Worm (Caenorhabditis elegans) whole organism, L4/young adult: ENCODE measurements around the gene srd-28.
"Not testable (repeated sequence)": the region's sequence is repeated elsewhere in the genome, so short reads cannot be mapped to it uniquely, and the experiment has no call there.

Source experiments
- W03F9.2 ChIP-seq: fragments of 150-350 bp; optimal IDR thresholded peaks from 2 replicates; lab custom pipeline; 2014; ENCODE audit warnings: missing biosample characterization, missing genetic modification characterization
- dao-5 ChIP-seq: sonication (generic microtip); optimal IDR thresholded peaks from 2 replicates; lab custom pipeline; 2016; ENCODE audit warnings: missing genotype, missing genetic modification characterization, moderate library complexity, missing compliant biosample characterization
- him-1 ChIP-seq: sonication (generic microtip); optimal IDR thresholded peaks from 2 replicates; lab custom pipeline; 2016; ENCODE audit warnings: missing genotype, missing genetic modification reagents, missing genetic modification characterization, missing compliant biosample characterization

The srd-28 gene

DNA sequence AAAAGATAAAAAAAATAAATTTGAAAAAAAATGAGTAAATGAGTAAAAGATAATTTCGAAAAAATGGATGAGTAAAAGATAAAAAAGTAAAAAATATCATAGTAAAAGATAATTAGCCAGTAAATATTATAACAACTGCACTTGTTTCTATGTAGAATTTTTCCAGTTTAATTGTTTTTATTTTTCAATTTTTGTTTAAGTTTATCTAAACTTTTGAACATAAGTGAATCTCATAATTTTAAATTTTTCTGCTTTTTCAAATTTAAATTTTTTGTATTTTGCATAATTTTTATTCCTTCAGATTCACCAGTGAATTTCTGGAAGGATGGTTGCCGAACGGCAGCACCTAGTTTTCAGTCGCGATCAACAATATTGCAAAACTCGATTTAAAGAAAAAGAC is 9.1 kb upstream of the srd-28 start, which contains the start of gene chil-12:
TSS of gene chil-12 (plus strand) at position 301 of the 400 bp plus-strand sequence.
- TF ChIP-seq W03F9.2 (tag; lab: Kevin White, UChicago) (no peak), dao-5 (tag; lab: Kevin White, UChicago) (no peak), him-1 (no peak)

DNA sequence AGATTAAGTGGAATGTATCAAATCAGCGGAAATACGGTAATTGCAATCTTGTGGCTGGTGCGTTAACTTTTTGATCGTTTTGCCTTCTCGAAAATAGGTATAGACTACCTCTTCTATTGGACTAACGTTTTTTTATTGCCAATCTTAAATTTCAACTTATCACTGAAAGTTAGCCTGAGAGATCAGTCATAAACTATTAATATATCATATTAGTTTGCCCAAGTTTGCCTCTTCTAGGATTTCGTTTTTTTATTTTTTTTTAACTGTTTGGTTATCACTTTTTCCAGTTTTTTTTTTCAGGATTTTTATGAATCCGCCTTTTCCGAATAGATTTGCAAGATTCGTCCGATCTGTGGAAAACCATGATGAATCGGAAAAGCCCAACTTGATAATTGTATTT is 5.9 kb upstream of the srd-28 start, which contains the start of gene kin-30:
TSS of gene kin-30 (plus strand) at position 301 of the 400 bp plus-strand sequence.
- no peak for TF ChIP-seq W03F9.2 (tag; lab: Kevin White, UChicago)
- no peak for TF ChIP-seq dao-5 (tag; lab: Kevin White, UChicago)
- no peak for TF ChIP-seq him-1

DNA sequence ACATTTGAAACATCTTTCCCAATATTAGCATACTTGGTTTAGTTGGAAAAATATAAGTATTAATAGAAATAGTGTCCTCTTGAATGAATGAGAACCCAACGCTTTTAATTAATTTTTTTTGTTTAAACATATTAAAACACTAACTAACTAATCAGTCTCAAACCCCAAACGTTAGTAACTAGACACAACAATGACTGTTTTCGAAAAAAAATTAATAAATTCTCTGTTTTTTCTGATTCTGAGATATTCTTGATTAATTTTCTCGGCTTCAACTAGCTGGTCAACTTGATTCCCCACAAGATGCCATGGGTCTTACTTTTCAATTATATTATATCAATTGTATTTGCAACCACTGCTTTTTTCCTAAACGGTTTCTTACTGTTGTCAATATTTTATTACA is 1.7 kb downstream of the srd-28 start, which contains the start of gene srbc-76:
TSS of gene srbc-76 (plus strand) at position 301 of the 400 bp plus-strand sequence.
- TF ChIP-seq dao-5 (tag; lab: Kevin White, UChicago) (no peak), W03F9.2 (tag; lab: Kevin White, UChicago) (no peak), him-1 (no peak)

DNA sequence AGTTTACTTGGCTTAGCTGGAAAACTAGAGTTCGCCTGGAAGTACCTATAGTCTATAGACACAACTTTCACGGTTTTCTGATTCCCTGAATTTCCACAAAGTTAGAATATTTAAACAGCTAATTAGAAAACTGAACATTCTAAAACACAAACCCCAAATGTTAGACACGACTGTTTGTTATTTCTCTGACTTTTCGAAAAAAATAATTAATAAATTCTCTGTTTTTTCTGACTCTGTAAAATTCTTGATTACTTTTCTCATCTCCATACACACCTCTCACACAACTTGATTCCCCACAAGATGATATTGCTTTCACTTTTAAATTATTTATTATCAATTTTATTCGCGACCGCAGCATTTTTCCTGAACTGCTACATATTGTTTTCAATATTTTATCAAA is 3.1 kb downstream of the srd-28 start, which contains the start of gene srbc-75:
TSS of gene srbc-75 (plus strand) at position 301 of the 400 bp plus-strand sequence.
- TF ChIP-seq W03F9.2 (tag; lab: Kevin White, UChicago) (no peak), dao-5 (tag; lab: Kevin White, UChicago) (no peak), him-1 (no peak)

DNA sequence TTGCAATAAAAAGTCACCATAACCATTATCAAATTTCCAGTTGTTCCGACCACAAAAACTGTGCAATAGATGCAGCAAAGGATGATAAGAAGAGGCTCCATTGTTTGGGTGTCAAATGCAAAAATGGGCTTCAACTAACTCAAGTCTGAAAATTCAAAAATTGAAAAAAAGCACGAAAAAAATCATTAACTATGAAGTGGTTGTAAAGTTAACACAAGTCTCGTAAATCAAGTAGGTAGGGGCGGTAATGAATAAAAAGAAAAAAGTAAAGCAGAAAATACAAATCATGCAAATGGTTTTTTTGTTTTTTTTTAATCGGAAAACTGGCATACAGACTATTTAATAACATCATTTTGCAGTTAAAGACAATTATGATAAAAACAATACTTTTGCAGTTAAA is 6.3 kb downstream of the srd-28 start, which contains the start of gene srsx-39:
TSS of gene srsx-39 (minus strand) at position 101 of the 400 bp plus-strand sequence.
- not testable (repeated sequence) for TF ChIP-seq dao-5 (tag; lab: Kevin White, UChicago); W03F9.2 (tag; lab: Kevin White, UChicago); him-1

DNA sequence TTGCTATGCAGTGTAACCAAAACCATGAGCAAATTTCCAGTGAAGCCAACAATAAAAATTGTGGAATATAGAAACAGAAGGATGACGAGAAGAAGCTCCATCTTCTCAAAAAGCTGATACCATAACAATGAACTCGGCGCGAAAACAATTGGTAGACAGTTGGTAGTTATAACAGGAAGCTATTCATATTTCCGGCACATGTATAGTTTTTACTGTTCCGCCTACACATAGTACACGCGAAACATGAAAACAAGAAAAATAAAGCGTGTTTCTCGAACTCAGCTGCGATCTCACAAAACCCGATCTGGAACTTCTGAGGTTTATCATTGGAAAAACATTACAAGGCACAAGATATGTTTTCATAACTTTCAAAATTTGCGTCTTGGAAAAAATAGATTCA is 8.6 kb downstream of the srd-28 start, which contains the start of gene srsx-37:
TSS of gene srsx-37 (minus strand) at position 101 of the 400 bp plus-strand sequence.
- TF ChIP-seq W03F9.2 (tag; lab: Kevin White, UChicago) (no peak), him-1 (no peak), dao-5 (tag; lab: Kevin White, UChicago) (no peak)

DNA sequence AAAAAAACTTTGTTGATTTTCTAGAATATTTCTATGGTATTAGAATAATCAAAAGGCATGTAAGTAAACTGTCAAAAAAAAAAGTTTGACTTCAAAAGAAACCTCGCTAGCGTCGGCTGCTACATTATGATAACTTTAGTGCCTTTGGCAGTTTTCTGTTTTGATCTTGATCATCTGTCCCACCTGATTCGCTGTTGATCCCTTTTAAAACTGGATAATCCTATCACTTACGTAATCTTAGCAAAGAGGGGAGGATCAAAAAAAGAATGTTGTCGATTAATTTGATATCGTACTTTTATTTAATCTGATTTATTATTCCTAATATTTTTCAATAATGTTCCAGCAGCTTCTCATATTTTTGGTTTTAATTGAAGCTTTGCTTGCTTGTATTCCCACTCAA is 9.5 kb downstream of the srd-28 start, which contains the start of gene M01B2.8:
TSS of gene M01B2.8 (plus strand) at position 301 of the 400 bp plus-strand sequence.
- TF ChIP-seq dao-5 (tag; lab: Kevin White, UChicago), result no peak
- TF ChIP-seq him-1, result no peak
- TF ChIP-seq W03F9.2 (tag; lab: Kevin White, UChicago), result no peak

DNA sequence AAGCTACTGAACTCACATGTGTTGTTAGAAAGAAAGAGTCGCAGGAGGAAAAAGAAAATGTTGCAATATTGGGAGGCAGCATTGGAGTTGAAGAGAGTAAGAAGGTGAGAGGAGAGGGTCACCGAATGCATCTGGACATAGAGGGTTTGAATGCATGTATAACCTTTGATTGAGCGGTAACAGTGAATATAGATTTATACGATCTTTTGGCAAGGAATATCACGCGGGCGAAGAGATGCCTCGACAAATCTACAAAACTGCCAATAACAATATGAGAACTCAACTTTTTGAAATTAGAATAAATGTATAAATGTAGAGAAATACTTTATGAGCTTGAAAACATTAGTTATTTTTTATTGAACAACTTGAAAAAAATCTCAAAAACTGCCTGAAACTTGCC is 11.9 kb downstream of the srd-28 start, which contains the start of gene M01B2.10:
TSS of gene M01B2.10 (minus strand) at position 101 of the 400 bp plus-strand sequence.
- not testable (repeated sequence) for TF ChIP-seq W03F9.2 (tag; lab: Kevin White, UChicago); him-1; dao-5 (tag; lab: Kevin White, UChicago)

DNA sequence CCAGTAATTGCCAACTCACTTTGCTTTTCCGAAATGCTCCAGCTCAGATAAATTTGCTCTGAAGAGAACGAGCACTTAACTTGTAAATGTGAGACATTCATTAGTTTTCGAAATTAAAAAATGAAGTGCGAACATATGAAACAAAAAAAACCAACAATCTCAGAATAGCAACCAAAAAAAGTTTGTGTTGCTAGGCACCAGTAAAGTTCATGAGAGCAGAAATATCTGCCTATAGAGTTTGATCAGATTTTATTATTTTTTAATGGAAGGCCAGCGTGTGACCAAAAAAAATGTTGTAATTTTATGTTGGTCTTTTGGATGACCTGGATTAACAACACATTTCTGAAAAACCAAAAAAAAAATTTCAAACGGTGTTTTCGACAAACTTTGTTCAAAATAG is 13.7 kb downstream of the srd-28 start, which contains the start of gene M01B2.12:
TSS of gene M01B2.12 (minus strand) at position 101 of the 400 bp plus-strand sequence.
- TF ChIP-seq dao-5 (tag; lab: Kevin White, UChicago) (no peak), W03F9.2 (tag; lab: Kevin White, UChicago) (no peak), him-1 (no peak)

DNA sequence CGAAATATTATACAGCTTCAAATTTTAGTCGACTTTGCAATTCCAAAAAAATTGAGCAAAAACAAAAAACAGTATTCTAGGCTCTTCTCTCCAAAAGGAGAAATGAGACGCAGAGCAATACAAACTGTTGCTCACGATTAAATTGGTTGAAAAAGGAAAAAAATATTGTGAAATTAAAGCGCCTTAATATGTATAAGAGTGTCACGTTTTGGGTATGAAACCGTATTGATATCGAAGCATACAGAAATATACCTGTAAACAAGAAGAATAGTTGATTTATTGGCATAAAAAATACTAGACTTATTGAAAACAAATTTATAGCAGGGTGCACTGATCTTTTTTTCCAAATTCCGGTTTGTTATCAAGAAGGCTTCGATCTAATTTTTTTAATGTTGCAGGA is 15.4 kb downstream of the srd-28 start, which contains the start of gene M01B2.13:
TSS of gene M01B2.13 (minus strand) at position 101 of the 400 bp plus-strand sequence.
- no peak for TF ChIP-seq W03F9.2 (tag; lab: Kevin White, UChicago)
- TF ChIP-seq him-1, result no peak
- no peak for TF ChIP-seq dao-5 (tag; lab: Kevin White, UChicago)

DNA sequence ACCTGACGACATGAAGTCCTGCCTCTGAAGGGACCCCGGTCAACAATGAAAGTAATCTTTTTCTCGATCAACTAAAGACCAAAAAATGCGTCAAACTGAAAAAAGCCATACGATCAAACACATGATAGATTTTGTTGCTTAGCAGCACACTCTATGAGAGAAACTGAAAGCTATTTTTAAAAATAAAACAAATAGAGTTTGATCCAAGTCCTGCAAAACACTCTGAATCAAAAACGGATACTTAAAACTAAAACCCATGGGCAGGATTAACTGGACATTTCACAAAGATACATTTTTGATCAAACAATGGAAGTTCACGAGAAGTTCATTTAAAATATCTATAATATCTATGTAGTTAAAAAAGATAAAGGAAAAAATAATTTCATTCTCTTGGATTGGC is 17.0 kb downstream of the srd-28 start, which contains the start of gene T10H4.13:
TSS of gene T10H4.13 (minus strand) at position 101 of the 400 bp plus-strand sequence.
- TF ChIP-seq dao-5 (tag; lab: Kevin White, UChicago), result no peak
- no peak for TF ChIP-seq him-1
- no peak for TF ChIP-seq W03F9.2 (tag; lab: Kevin White, UChicago)

DNA sequence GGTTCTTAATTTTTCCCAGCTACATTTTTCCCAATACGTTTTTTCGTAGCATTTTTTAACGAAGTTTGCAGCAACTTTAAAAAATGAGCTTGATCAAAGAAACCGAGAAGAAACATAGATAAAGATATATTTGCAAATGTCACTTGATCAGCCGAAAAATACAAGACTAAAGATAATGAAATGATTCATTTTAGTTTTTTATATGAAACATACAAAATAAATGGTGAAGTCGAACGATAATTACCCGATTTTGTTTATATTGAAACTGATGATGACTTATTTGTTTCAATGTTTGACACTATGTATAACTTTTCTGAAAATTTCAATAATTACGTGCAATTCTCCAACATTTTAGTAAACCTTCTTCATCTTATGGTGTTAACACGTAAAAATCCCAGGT is 17.9 kb downstream of the srd-28 start, which contains the start of gene srw-22:
TSS of gene srw-22 (plus strand) at position 301 of the 400 bp plus-strand sequence.
- no peak for TF ChIP-seq W03F9.2 (tag; lab: Kevin White, UChicago)
- no peak for TF ChIP-seq him-1
- no peak for TF ChIP-seq dao-5 (tag; lab: Kevin White, UChicago)

DNA sequence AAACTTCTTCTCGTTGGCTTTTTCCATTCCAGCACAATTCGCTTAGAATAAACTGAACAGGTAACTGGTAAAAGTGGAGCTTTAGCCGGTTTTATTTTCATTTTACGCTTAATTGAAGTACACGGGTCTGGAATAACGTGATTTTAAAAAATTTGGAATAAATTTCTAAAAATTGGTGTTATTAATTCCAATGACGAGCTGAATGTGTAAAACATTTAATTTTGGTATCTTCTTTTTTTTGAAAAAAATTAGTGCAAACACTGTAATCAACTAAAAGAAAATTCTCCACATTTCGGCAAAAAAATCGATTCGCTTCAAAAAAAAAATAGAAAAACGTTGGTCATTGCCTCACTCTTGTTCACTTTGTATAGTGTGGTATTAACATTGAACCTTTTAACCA is 21.9 kb downstream of the srd-28 start, which contains the start of gene T10H4.4:
TSS of gene T10H4.4 (minus strand) at position 101 of the 400 bp plus-strand sequence.
- TF ChIP-seq him-1, result no peak
- TF ChIP-seq dao-5 (tag; lab: Kevin White, UChicago), result no peak
- no peak for TF ChIP-seq W03F9.2 (tag; lab: Kevin White, UChicago)

DNA sequence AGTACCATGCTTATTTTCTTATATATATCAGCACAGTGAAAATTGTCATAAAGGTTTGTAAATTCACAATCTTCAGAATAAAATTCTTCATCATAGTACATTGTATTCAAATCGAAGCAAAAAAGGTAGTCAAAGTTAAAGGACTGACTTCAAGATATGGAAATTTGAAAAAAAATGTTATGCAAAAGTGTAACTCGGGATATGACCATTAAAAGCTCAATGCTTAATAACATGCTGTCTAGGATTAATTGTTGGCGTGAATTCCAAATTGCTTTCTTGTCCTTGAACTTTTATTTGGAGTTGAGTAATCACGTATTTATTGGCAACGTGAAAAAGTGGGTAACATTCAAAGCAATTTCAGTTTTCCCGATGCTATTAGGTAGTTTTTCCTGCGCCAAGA is 24.4 kb downstream of the srd-28 start, which contains the start of gene srw-16:
TSS of gene srw-16 (minus strand) at position 101 of the 400 bp plus-strand sequence.
- no peak for TF ChIP-seq W03F9.2 (tag; lab: Kevin White, UChicago)
- TF ChIP-seq him-1, result no peak
- TF ChIP-seq dao-5 (tag; lab: Kevin White, UChicago), result no peak
